Worm (Caenorhabditis elegans) whole organism, late embryonic: Measurements from ENCODE around the gene molo-1.

Source experiments
- C08G9.2 ChIP-seq: sonication (generic microtip); optimal IDR thresholded peaks from 2 replicates; lab custom pipeline; 2016; ENCODE audit warnings: mild to moderate bottlenecking, missing genetic modification characterization, moderate library complexity, missing compliant biosample characterization
- K09A11.1 ChIP-seq: sonication (generic microtip); optimal IDR thresholded peaks from 2 replicates; lab custom pipeline; 2017; ENCODE audit warnings: antibody characterized with exemption, mild to moderate bottlenecking, missing genetic modification characterization, missing compliant biosample characterization; ENCODE audit not compliant: insufficient read depth
- dmd-4 ChIP-seq: sonication (generic microtip); optimal IDR thresholded peaks from 2 replicates; lab custom pipeline; 2016; ENCODE audit warnings: borderline replicate concordance, missing genetic modification characterization, missing compliant biosample characterization
- eyg-1 ChIP-seq: sonication (generic microtip); optimal IDR thresholded peaks from 2 replicates; lab custom pipeline; 2016; ENCODE audit warnings: missing genotype, missing genetic modification characterization, missing compliant biosample characterization
- gmeb-2 ChIP-seq: sonication (generic microtip); optimal IDR thresholded peaks from 2 replicates; lab custom pipeline; 2016; ENCODE audit warnings: missing genetic modification characterization, inconsistent platforms, missing compliant biosample characterization
- lim-6 ChIP-seq: sonication (generic microtip); optimal IDR thresholded peaks from 2 replicates; lab custom pipeline; 2016; ENCODE audit warnings: missing genetic modification characterization, missing compliant biosample characterization
- mec-3 ChIP-seq: sonication (generic microtip); optimal IDR thresholded peaks from 2 replicates; lab custom pipeline; 2016; ENCODE audit warnings: borderline replicate concordance, missing genetic modification characterization, missing compliant biosample characterization
- npax-4 ChIP-seq: sonication (generic microtip); optimal IDR thresholded peaks from 2 replicates; lab custom pipeline; 2016; ENCODE audit warnings: missing genetic modification characterization, missing compliant biosample characterization
- pros-1 ChIP-seq: fragments of 150-350 bp; optimal IDR thresholded peaks from 2 replicates; lab custom pipeline; 2014; ENCODE audit warnings: missing biosample characterization, missing genetic modification reagents, missing genetic modification characterization
- tbx-2 ChIP-seq: sonication (generic microtip); optimal IDR thresholded peaks from 2 replicates; lab custom pipeline; 2016; ENCODE audit warnings: missing genetic modification characterization, missing compliant biosample characterization
- tbx-7 ChIP-seq: sonication (generic microtip); optimal IDR thresholded peaks from 2 replicates; lab custom pipeline; 2016; ENCODE audit warnings: missing genotype, missing genetic modification characterization, missing compliant biosample characterization

ce11 chrIII:5557246-5557819, 16.5 kb upstream of the molo-1 start, which contains the start of gene rpc-2:
- TF ChIP-seq dmd-4 (tag; lab: Kevin White, UChicago) = no peak
- no peak for TF ChIP-seq gmeb-2 (tag; lab: Kevin White, UChicago)
- TF ChIP-seq mec-3 (tag; lab: Kevin White, UChicago) = no peak
- no peak for TF ChIP-seq tbx-2 (tag; lab: Kevin White, UChicago)
- TF ChIP-seq pros-1 (tag; lab: Kevin White, UChicago) = no peak
- no peak for TF ChIP-seq K09A11.1
- TF ChIP-seq lim-6 = no peak
- no peak for TF ChIP-seq tbx-7 (tag; lab: Kevin White, UChicago)
- TF ChIP-seq C08G9.2 = no peak
- TF ChIP-seq npax-4 = no peak
- TF ChIP-seq eyg-1 = no peak
